Worm (Caenorhabditis elegans) whole organism, L3 larva: Measurements from ENCODE around the gene T01G6.1.

Experiments used
- ZK546.5 ChIP-seq: sonication (generic microtip); optimal IDR thresholded peaks from 2 replicates; lab custom pipeline; 2017; ENCODE audit warnings: missing biosample characterization, missing genetic modification characterization
- ama-1 ChIP-seq: fragments of 150-350 bp; optimal IDR thresholded peaks from 2 replicates; lab custom pipeline; 2018
- daf-12 ChIP-seq: fragments of 150-350 bp; optimal IDR thresholded peaks from 2 replicates; lab custom pipeline; 2014; ENCODE audit warnings: missing biosample characterization, missing genetic modification reagents, missing genetic modification characterization
- elt-3 ChIP-seq, 3 experiments: fragments of 150-350 bp in 1 of 3; sonication (generic microtip) in 2 of 3; optimal IDR thresholded peaks; 2 replicates in 2 of 3; 4 replicates in 1 of 3; lab custom pipeline; 2014 to 2017; ENCODE audit warnings: missing biosample characterization in 3 of 3, missing genetic modification characterization in 3 of 3
- jun-1 ChIP-seq: fragments of 150-350 bp; optimal IDR thresholded peaks from 2 replicates; lab custom pipeline; 2014; ENCODE audit warnings: missing biosample characterization, missing genetic modification reagents, missing genetic modification characterization
- mdl-1 ChIP-seq: fragments of 150-350 bp; optimal IDR thresholded peaks from 2 replicates; lab custom pipeline; 2014; ENCODE audit warnings: missing biosample characterization, missing genetic modification characterization
- nhr-11 ChIP-seq: fragments of 150-350 bp; optimal IDR thresholded peaks from 2 replicates; lab custom pipeline; 2014; ENCODE audit warnings: missing biosample characterization, missing genetic modification characterization
- nhr-67 ChIP-seq: fragments of 150-350 bp; optimal IDR thresholded peaks from 2 replicates; lab custom pipeline; 2014; ENCODE audit warnings: missing biosample characterization, missing genetic modification characterization
- nhr-76 ChIP-seq: fragments of 150-350 bp; sonication (generic microtip); optimal IDR thresholded peaks from 5 replicates; lab custom pipeline; 2014; ENCODE audit warnings: missing biosample characterization, missing genetic modification characterization
- nhr-77 ChIP-seq: fragments of 150-350 bp; optimal IDR thresholded peaks from 2 replicates; lab custom pipeline; 2014; ENCODE audit warnings: missing biosample characterization, missing genetic modification characterization
- unc-39 ChIP-seq: sonication (generic microtip); optimal IDR thresholded peaks from 4 replicates; lab custom pipeline; 2017; ENCODE audit warnings: missing biosample characterization, missing genetic modification characterization
- ztf-11 ChIP-seq: fragments of 150-350 bp; optimal IDR thresholded peaks from 2 replicates; lab custom pipeline; 2014; ENCODE audit warnings: missing biosample characterization, missing genetic modification characterization

DNA sequence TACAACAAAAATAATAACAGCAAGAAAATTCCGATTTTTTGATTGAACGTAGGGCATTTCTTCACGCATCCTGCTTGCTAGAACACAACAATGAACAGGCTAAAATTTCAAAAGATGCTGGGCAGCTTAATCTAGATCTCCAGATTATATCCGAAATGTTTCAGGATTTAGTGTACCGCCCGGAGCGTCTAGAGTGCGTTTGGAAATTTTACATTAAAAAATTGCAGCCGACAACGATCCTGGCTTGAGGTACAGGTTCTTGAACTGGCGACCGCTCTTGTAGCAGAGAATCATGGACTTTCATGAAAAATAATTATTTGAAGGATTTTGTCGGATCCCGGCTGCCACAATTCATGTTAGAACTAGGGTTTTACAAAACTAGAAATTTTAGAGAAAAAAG lies 50.5 kb downstream of the T01G6.1 start, which contains the start of gene C14C6.6:
- TF ChIP-seq nhr-67 (no peak), nhr-76 (tag; lab: Kevin White, UChicago) (no peak), mdl-1 (tag; lab: Kevin White, UChicago) (no peak), ama-1 (lab: Kevin White, UChicago) (no peak), ZK546.5 (tag; lab: Kevin White, UChicago) (no peak), nhr-77 (tag; lab: Kevin White, UChicago) (no peak), nhr-11 (no peak), daf-12 (tag; lab: Kevin White, UChicago) (no peak), ztf-11 (tag; lab: Kevin White, UChicago) (no peak), jun-1 (tag; lab: Kevin White, UChicago) (no peak), elt-3 (tag; optimal IDR thresholded peaks at IDR 0.05; lab: Kevin White, UChicago) (no peak), unc-39 (tag; lab: Kevin White, UChicago) (no peak)
